Fruit fly (Drosophila melanogaster): ENCODE measurements around the gene Pp2B-14D.

Gene Pp2B-14D

DNA sequence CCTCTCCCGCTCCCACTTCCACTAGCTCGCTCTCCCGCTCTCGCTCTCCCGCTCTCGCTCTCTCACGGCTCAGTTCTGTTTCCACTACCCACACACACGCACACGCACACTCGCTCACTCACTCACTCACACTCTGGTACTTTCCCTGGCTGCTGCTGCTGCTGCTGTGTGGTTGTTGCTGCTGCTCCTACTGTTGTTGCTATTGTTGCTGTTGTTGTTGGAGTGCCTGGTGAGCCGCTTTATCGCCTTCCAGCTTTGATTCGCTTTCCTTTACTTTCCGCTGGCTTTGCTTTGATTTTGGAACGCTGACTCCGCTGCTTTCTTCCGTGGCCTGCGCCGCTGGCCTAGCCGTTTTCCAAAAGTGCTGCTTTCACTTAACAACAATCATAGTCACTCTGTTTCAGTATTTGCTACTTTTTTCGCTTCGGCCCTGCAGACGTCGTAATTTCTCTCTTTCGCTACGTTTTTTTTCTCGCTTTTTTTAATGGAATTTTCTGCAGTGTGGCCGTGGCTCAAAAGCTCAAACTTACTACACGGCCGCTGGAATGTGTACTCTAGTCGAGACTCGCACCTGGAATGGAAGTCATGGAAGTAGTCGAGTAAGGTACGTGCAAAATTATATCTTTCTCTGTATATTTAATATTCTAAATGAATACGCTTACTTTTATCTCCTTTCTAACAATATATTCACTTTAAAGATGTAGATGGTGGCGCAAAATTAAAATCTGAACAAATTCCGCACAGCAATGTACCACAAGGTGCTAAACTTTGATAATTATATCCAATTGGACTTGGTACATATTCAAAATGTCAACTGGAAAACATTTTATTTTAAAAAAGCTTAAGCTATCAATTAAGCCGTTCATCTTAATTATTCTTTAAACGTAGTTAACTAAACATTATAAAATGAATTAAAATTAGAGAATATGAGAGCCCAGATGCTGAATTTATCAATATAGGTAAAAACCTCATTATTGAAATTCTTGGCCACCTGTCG is at the start of gene Pp2B-14D (continued):
- TF ChIP-seq gt (GFP tag; IDR thresholded peaks at IDR 0.05), result no peak
- TF ChIP-seq Nf-YA (GFP tag; IDR thresholded peaks at IDR 0.05), result no peak
- no peak for TF ChIP-seq Fer3 (tag; optimal IDR thresholded peaks at IDR 0.05)
- TF ChIP-seq Bteb2 (GFP tag; optimal IDR thresholded peaks at IDR 0.05), result no peak
- TF ChIP-seq CG18764 (GFP tag; optimal IDR thresholded peaks at IDR 0.05), result no peak
- TF ChIP-seq Side (GFP tag; optimal IDR thresholded peaks at IDR 0.05), result no peak
- TF ChIP-seq zfh2 (GFP tag; optimal IDR thresholded peaks at IDR 0.05), result no peak
- no peak for TF ChIP-seq Lpt (GFP tag; optimal IDR thresholded peaks at IDR 0.05)
- no peak for TF ChIP-seq C15 (GFP tag; IDR thresholded peaks at IDR 0.05)
- TF ChIP-seq usp (GFP tag; optimal IDR thresholded peaks at IDR 0.05), result no peak
- TF ChIP-seq CG17802 (tag; optimal IDR thresholded peaks at IDR 0.05), result no peak
- TF ChIP-seq CG10654 (GFP tag; optimal IDR thresholded peaks at IDR 0.05), result no peak
- TF ChIP-seq dmrt99B (tag; optimal IDR thresholded peaks at IDR 0.05), result no peak
- no peak for TF ChIP-seq CG6791 (GFP tag; IDR thresholded peaks at IDR 0.05; ENCODE audit: partially characterized antibody)
- peak; percentile 99 for TF ChIP-seq CG4360 (GFP tag; IDR thresholded peaks at IDR 0.05)
- no peak for TF ChIP-seq NC2β (GFP tag; optimal IDR thresholded peaks at IDR 0.05)
- no peak for TF ChIP-seq CG31365 (tag; optimal IDR thresholded peaks at IDR 0.05)
- no peak for TF ChIP-seq seq (GFP tag; IDR thresholded peaks at IDR 0.05)
- peak; percentile 1 for TF ChIP-seq trem (tag; optimal IDR thresholded peaks at IDR 0.05)
- no peak for TF ChIP-seq sna (GFP tag; IDR thresholded peaks at IDR 0.05; ENCODE audit: partially characterized antibody)
- TF ChIP-seq Spps (tag; optimal IDR thresholded peaks at IDR 0.05), result no peak
- no peak for TF ChIP-seq Rx (GFP tag; IDR thresholded peaks at IDR 0.05)
- TF ChIP-seq CG18619 (GFP tag; optimal IDR thresholded peaks at IDR 0.05), result no peak
- no peak for TF ChIP-seq salm (tag; optimal IDR thresholded peaks at IDR 0.05)
- TF ChIP-seq Doc2 (GFP tag; IDR thresholded peaks at IDR 0.05), result no peak
- no peak for TF ChIP-seq cad (GFP tag; optimal IDR thresholded peaks at IDR 0.05)
- no peak for TF ChIP-seq CG14860 (GFP tag; IDR thresholded peaks at IDR 0.05; ENCODE audit: partially characterized antibody)
- TF ChIP-seq Asciz (GFP tag; optimal IDR thresholded peaks at IDR 0.05), result no peak
- TF ChIP-seq fd96Cb (tag; optimal IDR thresholded peaks at IDR 0.05), result no peak
- no peak for TF ChIP-seq Sry-β (GFP tag; optimal IDR thresholded peaks at IDR 0.05)
- TF ChIP-seq ERR (GFP tag; optimal IDR thresholded peaks at IDR 0.05), result no peak
- no peak for TF ChIP-seq Nf-YB (GFP tag; optimal IDR thresholded peaks at IDR 0.05)
- no peak for TF ChIP-seq trh (GFP tag; optimal IDR thresholded peaks at IDR 0.05)
- TF ChIP-seq pita (GFP tag; optimal IDR thresholded peaks at IDR 0.05), result peak; percentile 52
- TF ChIP-seq CG15514 (GFP tag; optimal IDR thresholded peaks at IDR 0.05), result peak; percentile 35
- no peak for TF ChIP-seq vnd (GFP tag; IDR thresholded peaks at IDR 0.05; ENCODE audit: partially characterized antibody)
- peak; percentile 87 for TF ChIP-seq gfzf (GFP tag; optimal IDR thresholded peaks at IDR 0.05)
- no peak for TF ChIP-seq CG1233 (GFP tag; optimal IDR thresholded peaks at IDR 0.05)
- no peak for TF ChIP-seq CG12155 (GFP tag; optimal IDR thresholded peaks at IDR 0.05)
- peak; percentile 8 for TF ChIP-seq CG33213 (GFP tag; optimal IDR thresholded peaks at IDR 0.05)
- TF ChIP-seq org-1 (GFP tag; optimal IDR thresholded peaks at IDR 0.05), result no peak
- TF ChIP-seq CG34224 (GFP tag; IDR thresholded peaks at IDR 0.05; ENCODE audit: partially characterized antibody), result no peak
- TF ChIP-seq HHEX (GFP tag; optimal IDR thresholded peaks at IDR 0.05), result no peak
- 0 out of 3 replicates have a peak, but pooled peaks have one; percentile 25 for TF ChIP-seq ci (GFP tag; IDR thresholded peaks at IDR 0.05)
- peak; percentile 28 for TF ChIP-seq zen (tag; optimal IDR thresholded peaks at IDR 0.05)
- TF ChIP-seq CG18476 (GFP tag; optimal IDR thresholded peaks at IDR 0.05), result no peak
- no peak for TF ChIP-seq Ets65A (GFP tag)
- TF ChIP-seq Atf3 (GFP tag; optimal IDR thresholded peaks at IDR 0.05), result no peak
- peak; percentile 5 for TF ChIP-seq caup (GFP tag; optimal IDR thresholded peaks at IDR 0.05; ENCODE audit: severe bottlenecking)

All from whole organism, embryonic.